Worm (Caenorhabditis elegans) whole organism, young adult: ENCODE measurements around the gene clc-20.

ENCODE experiments used
- akir-1 ChIP-seq: fragments of 200-800 bp; sonication (Bioruptor generic); optimal IDR thresholded peaks from 2 replicates; lab custom pipeline; 2018; ENCODE audit warnings: mild to moderate bottlenecking, missing genetic modification characterization, moderate library complexity, missing compliant biosample characterization
- dpff-1 ChIP-seq: sonication (generic microtip); optimal IDR thresholded peaks from 2 replicates; lab custom pipeline; 2017; ENCODE audit warnings: mild to moderate bottlenecking, missing genetic modification characterization, missing compliant biosample characterization
- ets-4 ChIP-seq: fragments of 200-800 bp; sonication (Bioruptor generic); optimal IDR thresholded peaks from 2 replicates; lab custom pipeline; 2018; ENCODE audit warnings: mild to moderate bottlenecking, missing genetic modification characterization, missing compliant biosample characterization
- lin-35 ChIP-seq, 3 experiments: fragments of 150-350 bp in 2 of 3; sonication (generic microtip) in 1 of 3; optimal IDR thresholded peaks; 2 replicates each; lab custom pipeline; 2014 to 2018; ENCODE audit warnings: missing biosample characterization in 3 of 3, missing genetic modification characterization in 3 of 3, missing genetic modification reagents in 3 of 3
- unc-62 ChIP-seq: fragments of 150-350 bp; optimal IDR thresholded peaks from 2 replicates; lab custom pipeline; 2014; ENCODE audit warnings: missing biosample characterization, missing genetic modification reagents, missing genetic modification characterization
- zim-3 ChIP-seq: sonication (generic microtip); optimal IDR thresholded peaks from 2 replicates; lab custom pipeline; 2017; ENCODE audit warnings: mild to moderate bottlenecking, missing genetic modification characterization, moderate library complexity, missing compliant biosample characterization
- ztf-22 ChIP-seq: fragments of 200-800 bp; sonication (Bioruptor generic); optimal IDR thresholded peaks from 2 replicates; lab custom pipeline; 2018; ENCODE audit warnings: mild to moderate bottlenecking, missing genetic modification characterization, moderate library complexity, missing compliant biosample characterization

DNA sequence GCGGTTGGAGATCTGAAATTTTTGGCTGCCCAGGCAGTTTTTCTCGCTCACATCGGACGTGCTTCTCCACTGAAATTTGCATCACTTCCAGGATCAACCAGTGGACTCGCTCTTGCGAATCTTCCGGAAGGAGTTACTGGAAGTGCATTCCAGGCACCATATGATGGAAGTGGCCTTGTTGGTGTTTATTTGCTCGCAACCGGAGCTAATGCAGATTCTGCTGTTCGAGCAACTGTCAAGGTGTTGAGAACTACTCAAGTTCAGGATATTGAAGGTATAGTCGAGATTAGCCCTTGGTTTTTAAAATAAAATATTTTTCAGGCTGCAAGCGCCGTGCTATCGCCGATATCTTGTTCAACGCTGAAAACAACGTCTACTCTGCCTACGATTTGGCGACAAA lies 8.5 kb downstream of the clc-20 start:
- TF ChIP-seq zim-3 (no peak), dpff-1 (no peak), akir-1 (GFP tag; lab: Kevin White, UChicago) (no peak), ets-4 (GFP tag; lab: Kevin White, UChicago) (no peak), lin-35 (GFP tag; optimal IDR thresholded peaks at IDR 0.05; lab: Kevin White, UChicago) (no peak), ztf-22 (GFP tag; lab: Kevin White, UChicago) (no peak), unc-62 (GFP tag; lab: Kevin White, UChicago) (no peak)
